Worm (Caenorhabditis elegans) whole organism, L4 larva: Measurements from ENCODE around the gene pro-3.

Experiments
- D1046.2 ChIP-seq: fragments of 200-800 bp; sonication (Bioruptor generic); IDR thresholded peaks from 2 replicates; pipeline ENCODE4 v1.3.6; 2022; ENCODE audit warnings: missing genetic modification characterization, missing compliant biosample characterization
- F37D6.2 ChIP-seq: sonication (generic microtip); optimal IDR thresholded peaks from 2 replicates; lab custom pipeline; 2016; ENCODE audit warnings: mild to moderate bottlenecking, missing genetic modification characterization, missing compliant biosample characterization
- F44E2.7 ChIP-seq: fragments of 200-800 bp; sonication (Bioruptor generic); IDR thresholded peaks from 2 replicates; pipeline ENCODE4 v2.1.2; 2022; ENCODE audit warnings: missing genetic modification characterization, missing compliant biosample characterization
- F49E8.2 ChIP-seq: sonication (generic microtip); optimal IDR thresholded peaks from 2 replicates; lab custom pipeline; 2016; ENCODE audit warnings: missing compliant biosample characterization, mild to moderate bottlenecking, missing genetic modification characterization, borderline replicate concordance
- Y48G9A.11 ChIP-seq: fragments of 200-800 bp; sonication (Bioruptor generic); IDR thresholded peaks from 2 replicates; pipeline ENCODE4 v1.3.6; 2022; ENCODE audit warnings: missing genetic modification reagents, missing genetic modification characterization, missing compliant biosample characterization
- Y5F2A.4 ChIP-seq: fragments of 200-800 bp; sonication (Bioruptor generic); optimal IDR thresholded peaks from 2 replicates; lab custom pipeline; 2018; ENCODE audit warnings: mild to moderate bottlenecking, missing genetic modification characterization, missing compliant biosample characterization
- ZK337.2 ChIP-seq: fragments of 200-800 bp; sonication (Bioruptor generic); IDR thresholded peaks from 2 replicates; pipeline ENCODE4 v1.3.6; 2022; ENCODE audit warnings: missing genetic modification reagents, missing genetic modification characterization, missing compliant biosample characterization
- ZK546.5 ChIP-seq, 2 experiments: sonication (generic microtip); optimal IDR thresholded peaks; 2 replicates each; lab custom pipeline; 2017; ENCODE audit warnings: missing biosample characterization in 2 of 2, missing genetic modification characterization in 2 of 2
- aha-1 ChIP-seq: fragments of 150-350 bp; peaks from one replicate; lab custom pipeline; 2014; ENCODE audit warnings: missing biosample characterization, missing genetic modification characterization
- arid-1 ChIP-seq: fragments of 200-800 bp; sonication (Bioruptor generic); conservative IDR thresholded peaks from 2 replicates; pipeline ENCODE4 v1.3.6; 2022; ENCODE audit warnings: missing genetic modification reagents, missing genetic modification characterization, missing compliant biosample characterization
- ceh-44 ChIP-seq: fragments of 200-800 bp; sonication (Bioruptor generic); IDR thresholded peaks from 2 replicates; pipeline ENCODE4 v1.3.6; 2022; ENCODE audit warnings: missing genetic modification reagents, missing genetic modification characterization, missing compliant biosample characterization
- ceh-62 ChIP-seq: sonication (generic microtip); optimal IDR thresholded peaks from 2 replicates; lab custom pipeline; 2017; ENCODE audit warnings: missing biosample characterization, missing genetic modification characterization
- cey-2 ChIP-seq: sonication (generic microtip); optimal IDR thresholded peaks from 3 replicates; lab custom pipeline; 2017; ENCODE audit warnings: missing genetic modification characterization, mild to moderate bottlenecking, missing compliant biosample characterization, antibody characterized with exemption, borderline replicate concordance; ENCODE audit not compliant: insufficient read depth
- daf-16 ChIP-seq, 3 experiments: sonication (generic microtip); optimal IDR thresholded peaks; 2 replicates each; lab custom pipeline; 2016 to 2017; ENCODE audit warnings: missing genetic modification characterization in 3 of 3, missing genetic modification reagents in 3 of 3, mild to moderate bottlenecking in 2 of 3, missing compliant biosample characterization in 2 of 3, missing biosample characterization in 1 of 3, moderate library complexity in 1 of 3
- daf-8 ChIP-seq: fragments of 200-800 bp; sonication (Bioruptor generic); IDR thresholded peaks from 2 replicates; pipeline ENCODE4 v1.3.6; 2022; ENCODE audit warnings: missing genetic modification characterization, missing compliant biosample characterization
- dmd-6 ChIP-seq: fragments of 200-800 bp; sonication (Bioruptor generic); IDR thresholded peaks from 2 replicates; pipeline ENCODE4 v1.3.6; 2022; ENCODE audit warnings: missing genetic modification reagents, missing genetic modification characterization, missing compliant biosample characterization
- dmd-8 ChIP-seq: fragments of 200-800 bp; sonication (Bioruptor generic); IDR thresholded peaks from 2 replicates; pipeline ENCODE4 v1.3.6; 2022; ENCODE audit warnings: missing genetic modification characterization, missing compliant biosample characterization
- dpl-1 ChIP-seq: fragments of 150-350 bp; optimal IDR thresholded peaks from 2 replicates; lab custom pipeline; 2014; ENCODE audit warnings: missing biosample characterization, missing genetic modification reagents, missing genetic modification characterization
- duxl-1 ChIP-seq: sonication (generic microtip); optimal IDR thresholded peaks from 2 replicates; lab custom pipeline; 2016; ENCODE audit warnings: mild to moderate bottlenecking, missing genetic modification characterization, moderate library complexity, missing compliant biosample characterization; ENCODE audit not compliant: poor library complexity
- egl-27 ChIP-seq: sonication (generic microtip); optimal IDR thresholded peaks from 3 replicates; lab custom pipeline; 2017; ENCODE audit warnings: missing biosample characterization, missing genetic modification reagents, missing genetic modification characterization
- gei-8 ChIP-seq: fragments of 200-800 bp; sonication (Bioruptor generic); optimal IDR thresholded peaks from 2 replicates; lab custom pipeline; 2018; ENCODE audit warnings: mild to moderate bottlenecking, missing genetic modification characterization, missing compliant biosample characterization
- hif-1 ChIP-seq, 2 experiments: sonication (generic microtip); optimal IDR thresholded peaks; 2 replicates each; lab custom pipeline; 2016 to 2017; ENCODE audit warnings: missing compliant biosample characterization in 2 of 2, missing genetic modification characterization in 2 of 2, missing genetic modification reagents in 2 of 2, missing genotype in 2 of 2, mild to moderate bottlenecking in 1 of 2
- hlh-30 ChIP-seq: sonication (generic microtip); optimal IDR thresholded peaks from 2 replicates; lab custom pipeline; 2017; ENCODE audit warnings: antibody characterized with exemption, mild to moderate bottlenecking, missing genetic modification characterization, missing compliant biosample characterization; ENCODE audit not compliant: insufficient read depth
- jun-1 ChIP-seq: fragments of 150-350 bp; optimal IDR thresholded peaks from 2 replicates; lab custom pipeline; 2014; ENCODE audit warnings: missing biosample characterization, missing genetic modification reagents, missing genetic modification characterization
- lin-13 ChIP-seq: fragments of 150-350 bp; optimal IDR thresholded peaks from 2 replicates; lab custom pipeline; 2014; ENCODE audit warnings: missing biosample characterization, missing genetic modification reagents, missing genetic modification characterization
- lin-38 ChIP-seq: fragments of 200-800 bp; sonication (Bioruptor generic); IDR thresholded peaks from 2 replicates; pipeline ENCODE4 v1.3.6; 2022; ENCODE audit warnings: missing genetic modification reagents, missing genetic modification characterization, missing compliant biosample characterization
- lir-3 ChIP-seq: sonication (generic microtip); optimal IDR thresholded peaks from 2 replicates; lab custom pipeline; 2016; ENCODE audit warnings: mild to moderate bottlenecking, missing genetic modification characterization, missing compliant biosample characterization
- lsy-2 ChIP-seq, 2 experiments: fragments of 150-350 bp in 1 of 2; sonication (generic microtip) in 1 of 2; optimal IDR thresholded peaks; 2 replicates each; lab custom pipeline; 2014 to 2017; ENCODE audit warnings: missing biosample characterization in 2 of 2, missing genetic modification characterization in 2 of 2
- mep-1 ChIP-seq: fragments of 150-350 bp; sonication (generic microtip); optimal IDR thresholded peaks from 3 replicates; lab custom pipeline; 2014; ENCODE audit warnings: missing biosample characterization, missing genetic modification characterization
- mes-2 ChIP-seq: sonication (generic microtip); optimal IDR thresholded peaks from 2 replicates; lab custom pipeline; 2016; ENCODE audit warnings: missing genotype, mild to moderate bottlenecking, missing genetic modification characterization, missing compliant biosample characterization; ENCODE audit not compliant: poor library complexity, severe bottlenecking
- nhr-10 ChIP-seq: fragments of 150-350 bp; optimal IDR thresholded peaks from 2 replicates; lab custom pipeline; 2014; ENCODE audit warnings: missing biosample characterization, missing genetic modification characterization
- nhr-25 ChIP-seq: sonication (generic microtip); optimal IDR thresholded peaks from 2 replicates; lab custom pipeline; 2017; ENCODE audit warnings: missing genetic modification characterization, mild to moderate bottlenecking, missing compliant biosample characterization, antibody characterized with exemption, moderate library complexity, borderline replicate concordance; ENCODE audit not compliant: insufficient read depth
- nhr-28 ChIP-seq: fragments of 150-350 bp; optimal IDR thresholded peaks from 2 replicates; lab custom pipeline; 2014; ENCODE audit warnings: missing biosample characterization, missing genetic modification characterization
- nhr-77 ChIP-seq: fragments of 150-350 bp; optimal IDR thresholded peaks from 2 replicates; lab custom pipeline; 2014; ENCODE audit warnings: missing biosample characterization, missing genetic modification characterization
- pha-4 ChIP-seq, 2 experiments: fragments of 150-350 bp in 1 of 2; fragments of 200-800 bp in 1 of 2; sonication (Bioruptor generic) in 1 of 2; IDR thresholded peaks in 1 of 2; optimal IDR thresholded peaks in 1 of 2; 2 replicates each; pipeline versions ENCODE4 v1.3.6 to Lab custom; 2014 to 2022; ENCODE audit warnings: missing genetic modification characterization in 2 of 2, missing genetic modification reagents in 2 of 2, missing biosample characterization in 1 of 2, missing compliant biosample characterization in 1 of 2
- set-16 ChIP-seq: fragments of 200-800 bp; sonication (Bioruptor generic); IDR thresholded peaks from 2 replicates; pipeline ENCODE4 v1.3.6; 2022; ENCODE audit warnings: missing genetic modification reagents, missing genetic modification characterization, missing compliant biosample characterization
- snpc-4 ChIP-seq: fragments of 150-350 bp; optimal IDR thresholded peaks from 2 replicates; lab custom pipeline; 2014; ENCODE audit warnings: missing biosample characterization, missing genetic modification characterization
- spr-3 ChIP-seq: fragments of 200-800 bp; sonication (Bioruptor generic); optimal IDR thresholded peaks from 2 replicates; lab custom pipeline; 2018; ENCODE audit warnings: mild to moderate bottlenecking, missing genetic modification characterization, missing compliant biosample characterization
- tra-1 ChIP-seq: fragments of 200-800 bp; sonication (Bioruptor generic); IDR thresholded peaks from 2 replicates; pipeline ENCODE4 v1.3.6; 2022; ENCODE audit warnings: missing genetic modification reagents, missing genetic modification characterization, missing compliant biosample characterization
- unc-39 ChIP-seq: sonication (generic microtip); optimal IDR thresholded peaks from 2 replicates; lab custom pipeline; 2017; ENCODE audit warnings: missing biosample characterization, missing genetic modification characterization
- vab-7 ChIP-seq: fragments of 200-800 bp; sonication (Bioruptor generic); IDR thresholded peaks from 2 replicates; pipeline ENCODE4 v1.3.6; 2022; ENCODE audit warnings: missing genetic modification reagents, missing genetic modification characterization, missing compliant biosample characterization
- zfp-3 ChIP-seq: fragments of 200-800 bp; sonication (Bioruptor generic); conservative IDR thresholded peaks from 2 replicates; pipeline ENCODE4 v1.3.6; 2022; ENCODE audit warnings: missing genetic modification reagents, missing genetic modification characterization, missing compliant biosample characterization
- ztf-7 ChIP-seq: fragments of 150-350 bp; optimal IDR thresholded peaks from 2 replicates; lab custom pipeline; 2014; ENCODE audit warnings: missing biosample characterization, missing genetic modification characterization

pro-3 gene

DNA sequence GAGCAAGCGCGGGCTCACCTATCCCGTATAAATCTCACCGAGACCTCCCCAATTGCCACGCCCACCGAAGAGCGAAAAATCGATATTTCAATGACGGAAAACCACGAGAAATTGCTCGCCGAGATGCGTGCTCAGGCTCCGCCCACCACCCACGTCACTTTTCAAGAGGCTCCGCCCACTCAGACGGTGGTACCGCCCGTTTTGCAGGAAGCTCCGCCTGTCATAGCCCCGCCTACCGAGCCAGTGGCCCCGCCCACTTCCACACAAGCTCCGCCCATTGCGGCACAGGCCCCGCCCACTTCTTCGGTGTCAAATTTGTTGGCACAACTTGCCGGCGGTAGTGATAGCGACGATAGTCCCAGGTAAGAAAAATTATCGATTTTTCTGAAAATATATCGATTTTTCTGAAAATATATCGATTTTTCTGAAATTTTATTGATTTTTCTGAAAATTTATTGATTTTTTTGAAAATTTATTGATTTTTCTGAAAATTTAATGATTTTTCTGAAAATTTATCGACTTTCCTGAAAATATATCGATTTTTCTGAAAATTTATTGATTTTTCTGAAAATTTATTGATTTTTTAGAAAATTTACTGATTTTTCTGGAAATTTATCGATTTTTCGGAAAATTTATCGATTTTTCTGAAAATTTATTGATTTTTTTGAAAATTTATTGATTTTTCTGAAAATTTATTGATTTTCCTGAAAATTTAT is 11.4 kb upstream of the pro-3 start:
- TF ChIP-seq nhr-25 (tag; lab: Kevin White, UChicago) (no peak), ZK337.2 (0 out of 2 replicates have a peak, but pooled peaks have one; percentile 28), set-16 (peak; percentile 89)
- TF ChIP-seq, all 104 proteins: peak for 2

DNA sequence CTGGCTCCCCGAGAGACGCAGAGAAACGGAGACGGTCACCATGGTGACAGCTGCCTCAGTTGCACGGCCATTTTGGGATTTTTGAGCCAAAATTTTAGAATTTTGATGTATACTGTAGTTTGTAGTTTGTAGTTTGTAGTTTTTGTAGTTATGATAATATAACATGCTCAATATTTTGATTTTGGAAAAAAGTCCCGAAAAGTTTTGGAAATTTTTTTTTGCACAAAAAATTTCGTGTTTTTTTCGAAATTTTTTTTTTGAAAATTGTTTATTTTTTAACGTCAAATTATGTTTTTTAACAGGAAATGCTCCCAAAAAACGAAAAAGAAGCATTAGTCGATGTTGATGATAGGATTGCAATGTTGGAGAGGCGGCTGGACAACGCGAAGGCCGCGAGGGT is 9.0 kb upstream of the pro-3 start, which contains the start of gene dyf-17:
dyf-17 (plus strand) TSS at position 301 of the 400 bp plus-strand sequence.
- no peak for TF ChIP-seq dmd-6 (GFP tag; lab: Robert Waterston, UW)
- no peak for TF ChIP-seq ztf-7 (tag; lab: Kevin White, UChicago)
- peak; percentile 40 for TF ChIP-seq aha-1
- no peak for TF ChIP-seq nhr-25 (tag; lab: Kevin White, UChicago)
- TF ChIP-seq hif-1 (tag; optimal IDR thresholded peaks at IDR 0.05; lab: Kevin White, UChicago): no peak

DNA sequence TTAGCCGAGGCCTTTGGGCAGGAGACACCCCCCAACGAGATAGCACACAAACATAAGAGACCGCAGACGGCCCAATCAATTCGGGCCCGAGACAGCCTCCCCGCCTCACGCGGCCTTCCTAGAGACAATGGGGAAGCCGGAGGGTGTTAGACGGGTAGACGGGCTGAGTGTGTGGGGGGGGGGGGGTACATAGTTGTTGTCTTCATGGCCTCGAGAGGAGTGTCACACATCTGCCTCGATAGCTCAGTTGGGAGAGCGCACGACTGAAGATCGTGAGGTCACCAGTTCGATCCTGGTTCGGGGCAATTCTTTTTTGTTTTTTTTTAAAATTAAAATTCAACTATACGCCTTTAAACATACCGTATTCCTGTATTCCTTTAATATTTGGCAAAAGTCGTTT is 7.6 kb upstream of the pro-3 start:
- TF ChIP-seq spr-3 (GFP tag; lab: Kevin White, UChicago): no peak
- TF ChIP-seq zfp-3 (GFP tag; lab: Robert Waterston, UW): peak; percentile 40; the same call in 1 of the 2 replicates
- no peak for TF ChIP-seq cey-2 (tag; lab: Kevin White, UChicago)
- peak; percentile 50 for TF ChIP-seq lin-13
- TF ChIP-seq gei-8 (GFP tag; lab: Kevin White, UChicago): no peak
- no peak for TF ChIP-seq snpc-4 (tag; lab: Kevin White, UChicago)
- TF ChIP-seq jun-1 (tag; lab: Kevin White, UChicago): no peak
- TF ChIP-seq Y5F2A.4 (GFP tag; lab: Kevin White, UChicago): peak; percentile 70
- peak in 1 of 2 experiments; percentile 65 for TF ChIP-seq lsy-2 (tag; optimal IDR thresholded peaks at IDR 0.05; lab: Kevin White, UChicago)
- TF ChIP-seq nhr-77 (tag; lab: Kevin White, UChicago): no peak
- TF ChIP-seq ztf-7 (tag; lab: Kevin White, UChicago): no peak
- TF ChIP-seq duxl-1 (tag; lab: Kevin White, UChicago): no peak
- TF ChIP-seq lir-3 (tag; lab: Kevin White, UChicago): no peak
- peak; percentile 81 for TF ChIP-seq vab-7 (GFP tag; lab: Robert Waterston, UW)
- peak; percentile 88 for TF ChIP-seq arid-1 (GFP tag; lab: Robert Waterston, UW)
- TF ChIP-seq ZK546.5 (tag; optimal IDR thresholded peaks at IDR 0.05; lab: Kevin White, UChicago): no peak
- peak in 1 of 2 experiments; percentile 55 for TF ChIP-seq daf-16 (GFP tag; optimal IDR thresholded peaks at IDR 0.05; lab: Kevin White, UChicago)
- TF ChIP-seq daf-16 (tag; optimal IDR thresholded peaks at IDR 0.05; lab: Kevin White, UChicago): peak; percentile 48
- TF ChIP-seq Y48G9A.11 (GFP tag; lab: Robert Waterston, UW): peak; percentile 83
- TF ChIP-seq mep-1 (tag; lab: Kevin White, UChicago): peak; percentile 75
- TF ChIP-seq ceh-62 (tag; lab: Kevin White, UChicago): no peak
- TF ChIP-seq nhr-28 (tag; lab: Kevin White, UChicago): peak; percentile 27
- peak; percentile 89 for TF ChIP-seq hlh-30 (tag; lab: Kevin White, UChicago)
- TF ChIP-seq D1046.2 (GFP tag; lab: Robert Waterston, UW): 0 out of 2 replicates have a peak, but pooled peaks have one; percentile 64
- no peak for TF ChIP-seq F37D6.2
- TF ChIP-seq dmd-8 (GFP tag; lab: Robert Waterston, UW): peak; percentile 83
- peak; percentile 74 for TF ChIP-seq tra-1 (GFP tag; lab: Robert Waterston, UW)
- peak; percentile 92 for TF ChIP-seq pha-4 (GFP tag; IDR thresholded peaks at IDR 0.05; lab: Robert Waterston, UW)
- TF ChIP-seq pha-4 (tag; optimal IDR thresholded peaks at IDR 0.05; lab: Kevin White, UChicago): no peak
- peak; percentile 62; the same call in 1 of the 2 replicates for TF ChIP-seq ceh-44 (GFP tag; lab: Robert Waterston, UW)
- no peak for TF ChIP-seq nhr-10
- peak; percentile 82 for TF ChIP-seq lin-38 (GFP tag; lab: Robert Waterston, UW)
- no peak for TF ChIP-seq daf-8 (GFP tag; lab: Robert Waterston, UW)
- TF ChIP-seq dpl-1 (GFP tag; lab: Kevin White, UChicago): peak; percentile 8
- no peak for TF ChIP-seq F49E8.2 (tag; lab: Kevin White, UChicago)
- TF ChIP-seq set-16: peak; percentile 95
- no peak for TF ChIP-seq aha-1
- TF ChIP-seq unc-39: no peak
- no peak for TF ChIP-seq egl-27 (tag; lab: Kevin White, UChicago)
- TF ChIP-seq mes-2 (tag; lab: Kevin White, UChicago): peak; percentile 64
- no peak for TF ChIP-seq F44E2.7 (GFP tag; lab: Robert Waterston, UW)
